Fruit fly (Drosophila melanogaster): Measurements from ENCODE around the gene nSyb.

Gene nSyb

dm6 chr3L:1639185-1639812, 1.7 kb upstream of the nSyb start, which contains the start of the genes Mettl2 and Bgb (continued):
- TF ChIP-seq CG6683 (GFP tag; optimal IDR thresholded peaks at IDR 0.05) (peak; percentile 26), z (GFP tag; IDR thresholded peaks at IDR 0.05) (no peak), GATAe (GFP tag; conservative IDR thresholded peaks at IDR 0.05) (peak; percentile 70), vvl (GFP tag; IDR thresholded peaks at IDR 0.05) (peak; percentile 81), TFAM (GFP tag; optimal IDR thresholded peaks at IDR 0.05) (no peak), crp (GFP tag; optimal IDR thresholded peaks at IDR 0.05) (peak in 1 of 2 experiments; percentile 42), pros (GFP tag; optimal IDR thresholded peaks at IDR 0.05) (no peak), CG4707 (GFP tag; optimal IDR thresholded peaks at IDR 0.05) (no peak), CG30020 (tag; optimal IDR thresholded peaks at IDR 0.05) (peak; percentile 57), CG18262 (tag; optimal IDR thresholded peaks at IDR 0.05) (peak; percentile 72), CG16815 (GFP tag; optimal IDR thresholded peaks at IDR 0.05) (peak; percentile 66), exex (tag; optimal IDR thresholded peaks at IDR 0.05) (no peak)

DNA sequence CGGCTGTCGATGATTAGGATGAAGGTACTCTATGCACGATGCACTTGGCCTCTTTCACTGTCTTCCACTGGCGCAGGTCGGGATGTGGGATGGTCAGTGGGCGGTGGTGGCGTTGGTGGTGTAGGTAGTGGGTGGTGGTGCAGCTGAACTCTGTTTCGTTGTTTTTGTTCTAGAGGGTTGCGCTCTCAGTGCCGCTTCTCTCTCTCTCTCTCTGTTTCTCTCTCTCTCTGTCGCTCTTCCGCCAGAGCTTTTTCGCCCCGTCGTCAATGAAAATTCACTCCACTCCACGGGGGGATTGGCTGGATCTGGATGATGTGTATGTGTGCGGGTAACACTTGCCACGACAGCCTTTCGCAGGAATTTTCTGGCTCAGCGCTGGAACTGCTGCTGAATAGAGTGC, 666 bp downstream of the nSyb start:
- peak; percentile 50 for TF ChIP-seq Med (GFP tag)
- TF ChIP-seq wek (GFP tag; optimal IDR thresholded peaks at IDR 0.05), result no peak
- TF ChIP-seq seq (GFP tag; IDR thresholded peaks at IDR 0.05), result peak; percentile 37; the same call in 1 of the 2 replicates
- peak; percentile 27 for TF ChIP-seq CG1832 (GFP tag; optimal IDR thresholded peaks at IDR 0.05)
- TF ChIP-seq Elba2 (GFP tag; optimal IDR thresholded peaks at IDR 0.05), result peak; percentile 12
- no peak for TF ChIP-seq CG3847 (GFP tag; IDR thresholded peaks at IDR 0.05)
- TF ChIP-seq z (GFP tag; IDR thresholded peaks at IDR 0.05), result 0 out of 3 replicates have a peak, but pooled peaks have one; percentile 22
- TF ChIP-seq Trl (optimal IDR thresholded peaks at IDR 0.05), result peak; percentile 55 to 76
- TF ChIP-seq Trl (GFP tag; optimal IDR thresholded peaks at IDR 0.05), result no peak

- TF ChIP-seq stc (GFP tag; IDR thresholded peaks at IDR 0.05) (peak; percentile 47), vvl (GFP tag; IDR thresholded peaks at IDR 0.05) (peak; percentile 46; the same call in 1 of the 2 replicates), Atf6 (GFP tag; IDR thresholded peaks at IDR 0.05) (0 out of 2 replicates have a peak, but pooled peaks have one; percentile 35), CG5180 (GFP tag; optimal IDR thresholded peaks at IDR 0.05) (no peak), CG11085 (GFP tag; IDR thresholded peaks at IDR 0.05) (no peak), CG3163 (GFP tag; optimal IDR thresholded peaks at IDR 0.05) (no peak), onecut (GFP tag; IDR thresholded peaks at IDR 0.05) (no peak), Ptx1 (GFP tag; IDR thresholded peaks at IDR 0.05) (peak; percentile 42; the same call in 1 of the 2 replicates), prd (optimal IDR thresholded peaks at IDR 0.05) (no peak), prd (GFP tag; IDR thresholded peaks at IDR 0.05) (0 out of 3 replicates have a peak, but pooled peaks have one; percentile 21), CoRest (tag; optimal IDR thresholded peaks at IDR 0.05) (peak; percentile 5), pnt (GFP tag; optimal IDR thresholded peaks at IDR 0.05) (no peak), cas (GFP tag; IDR thresholded peaks at IDR 0.05) (no peak), ewg (GFP tag; optimal IDR thresholded peaks at IDR 0.05) (peak; percentile 89), zfh2 (GFP tag; optimal IDR thresholded peaks at IDR 0.05) (no peak), ranshi (GFP tag; IDR thresholded peaks at IDR 0.05) (no peak), CG14014 (GFP tag; IDR thresholded peaks at IDR 0.05) (0 out of 2 replicates have a peak, but pooled peaks have one; percentile 13), amos (GFP tag; IDR thresholded peaks at IDR 0.05; ENCODE audit: partially characterized antibody) (no peak), CG30403 (GFP tag; optimal IDR thresholded peaks at IDR 0.05) (peak; percentile 15), E2f2 (GFP tag; IDR thresholded peaks at IDR 0.05) (peak; percentile 27; the same call in 1 of the 2 replicates), otp (GFP tag; IDR thresholded peaks at IDR 0.05) (no peak), tin (GFP tag; optimal IDR thresholded peaks at IDR 0.05) (no peak), CG15514 (GFP tag; optimal IDR thresholded peaks at IDR 0.05) (peak; percentile 5), MBD-R2 (GFP tag; IDR thresholded peaks at IDR 0.05) (no peak), CG5953 (GFP tag; IDR thresholded peaks at IDR 0.05) (0 out of 2 replicates have a peak, but pooled peaks have one; percentile 5), CG12236 (GFP tag; optimal IDR thresholded peaks at IDR 0.05) (no peak), CG4854 (GFP tag; optimal IDR thresholded peaks at IDR 0.05) (no peak), CG11398 (GFP tag; optimal IDR thresholded peaks at IDR 0.05) (no peak)
Observed at dm6 chr3L:1629064-1629777, 8.3 kb downstream of the nSyb start, which contains the start of gene GC. TSS of gene GC (minus strand) at chr3L:1629301.
